Worm (Caenorhabditis elegans): ENCODE data around the gene idpb-2.

The idpb-2 gene

DNA sequence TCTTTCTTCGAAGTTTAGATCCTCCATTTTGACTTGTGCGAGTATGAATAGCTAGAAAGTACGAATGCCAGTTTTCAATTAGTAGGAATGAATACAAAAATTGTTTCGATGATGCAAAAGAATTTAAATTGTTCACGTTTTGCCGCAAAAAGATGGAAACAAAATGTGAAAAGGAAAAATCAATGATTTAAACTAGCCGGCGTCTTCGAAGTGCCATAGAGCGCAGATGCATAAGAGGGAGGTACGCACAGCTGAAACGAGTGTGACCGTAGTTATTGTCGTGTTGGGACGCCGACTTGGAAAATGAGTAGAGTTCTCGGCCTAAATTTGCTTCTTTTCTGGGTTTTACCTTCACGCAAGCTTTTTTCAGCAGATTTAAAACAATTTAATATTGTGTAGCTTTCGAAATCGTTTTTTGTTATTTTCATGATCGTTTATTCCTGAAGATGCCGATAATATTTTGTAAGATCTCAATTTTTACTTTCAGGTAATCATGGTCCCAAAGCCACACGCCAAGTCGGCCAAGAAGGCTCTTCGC, 14.2 kb downstream of the idpb-2 start, which contains the start of the genes ify-1 and rpl-22 (continued):
- TF ChIP-seq nhr-19 (GFP tag; conservative IDR thresholded peaks at IDR 0.05) (peak; percentile 93), nhr-71 (tag; optimal IDR thresholded peaks at IDR 0.05) (peak; percentile 96), hlh-4 (tag; optimal IDR thresholded peaks at IDR 0.05) (no peak), tbx-2 (tag; optimal IDR thresholded peaks at IDR 0.05) (peak; percentile 92), efl-1 (optimal IDR thresholded peaks at IDR 0.05) (peak; percentile 95 to 96), efl-1 (GFP tag; optimal IDR thresholded peaks at IDR 0.05 in 1 of 2) (peak; percentile 93 to 99), sox-4 (tag; optimal IDR thresholded peaks at IDR 0.05) (peak; percentile 48), lin-35 (GFP tag; optimal IDR thresholded peaks at IDR 0.05) (peak; percentile 95 to 98), dsc-1 (tag; optimal IDR thresholded peaks at IDR 0.05) (peak; percentile 89), nhr-85 (tag) (peak; percentile 96), fos-1 (tag; optimal IDR thresholded peaks at IDR 0.05) (peak; percentile 86), skn-1 (tag; optimal IDR thresholded peaks at IDR 0.05) (peak; percentile 95), irx-1 (tag; optimal IDR thresholded peaks at IDR 0.05) (peak; percentile 85), zag-1 (tag; optimal IDR thresholded peaks at IDR 0.05) (peak; percentile 17), pqm-1 (tag; optimal IDR thresholded peaks at IDR 0.05) (no peak), nhr-90 (tag; optimal IDR thresholded peaks at IDR 0.05; ENCODE audit: poor library complexity) (peak; percentile 92), snpc-4 (tag; optimal IDR thresholded peaks at IDR 0.05) (peak; percentile 93), mef-2 (tag; optimal IDR thresholded peaks at IDR 0.05) (peak; percentile 17), sptf-1 (tag; optimal IDR thresholded peaks at IDR 0.05) (no peak), unc-130 (tag; optimal IDR thresholded peaks at IDR 0.05) (peak; percentile 99), aly-2 (tag; optimal IDR thresholded peaks at IDR 0.05) (peak; percentile 69), blmp-1 (tag; optimal IDR thresholded peaks at IDR 0.05) (peak; percentile 87), nhr-84 (tag; optimal IDR thresholded peaks at IDR 0.05) (no peak), isw-1 (GFP tag; IDR thresholded peaks at IDR 0.05) (peak; percentile 93), nhr-76 (tag; optimal IDR thresholded peaks at IDR 0.05) (no peak), ztf-11 (tag; optimal IDR thresholded peaks at IDR 0.05) (peak in 1 of 2 experiments; percentile 78), rnt-1 (tag; optimal IDR thresholded peaks at IDR 0.05) (peak; percentile 96), nhr-20 (tag; optimal IDR thresholded peaks at IDR 0.05) (peak; percentile 97), unc-62 (GFP tag; optimal IDR thresholded peaks at IDR 0.05) (no peak), C04F5.9 (tag; optimal IDR thresholded peaks at IDR 0.05) (peak; percentile 80), unc-30 (tag; optimal IDR thresholded peaks at IDR 0.05) (no peak), lsy-2 (tag; optimal IDR thresholded peaks at IDR 0.05) (peak; percentile 99 to 100), ceh-82 (tag; optimal IDR thresholded peaks at IDR 0.05) (peak; percentile 89 to 97 (median 94)), nhr-28 (tag; optimal IDR thresholded peaks at IDR 0.05) (no peak), ceh-63 (GFP tag; optimal IDR thresholded peaks at IDR 0.05) (no peak), hpl-2 (GFP tag; optimal IDR thresholded peaks at IDR 0.05) (peak; percentile 75), pag-3 (tag; optimal IDR thresholded peaks at IDR 0.05; ENCODE audit: borderline replicate concordance, insufficient read depth) (no peak), aha-1 (tag; optimal IDR thresholded peaks at IDR 0.05) (peak; percentile 36), ama-1 (optimal IDR thresholded peaks at IDR 0.05) (peak; percentile 70), lin-15B (tag; optimal IDR thresholded peaks at IDR 0.05) (peak; percentile 97), zip-4 (GFP tag; optimal IDR thresholded peaks at IDR 0.05) (peak; percentile 78), ceh-90 (tag; optimal IDR thresholded peaks at IDR 0.05) (no peak), mep-1 (tag; optimal IDR thresholded peaks at IDR 0.05) (peak; percentile 95), lir-3 (tag; optimal IDR thresholded peaks at IDR 0.05; ENCODE audit: poor library complexity) (peak; percentile 81), Y116A8C.19 (tag; optimal IDR thresholded peaks at IDR 0.05; ENCODE audit: borderline replicate concordance) (no peak), unc-98 (GFP tag; IDR thresholded peaks at IDR 0.05) (no peak), jun-1 (tag; optimal IDR thresholded peaks at IDR 0.05) (peak; percentile 89), swsn-7 (tag; optimal IDR thresholded peaks at IDR 0.05) (peak; percentile 93), ztf-4 (tag; optimal IDR thresholded peaks at IDR 0.05) (peak; percentile 88), elt-2 (tag; optimal IDR thresholded peaks at IDR 0.05) (peak; percentile 99), hlh-17 (GFP tag; optimal IDR thresholded peaks at IDR 0.05; ENCODE audit: borderline replicate concordance) (no peak), nhr-11 (tag; optimal IDR thresholded peaks at IDR 0.05) (peak; percentile 72), vab-15 (tag; optimal IDR thresholded peaks at IDR 0.05) (peak; percentile 90), F16B12.6 (tag; optimal IDR thresholded peaks at IDR 0.05) (peak; percentile 75)

Data from whole organism, L1 larva.